Worm (Caenorhabditis elegans) whole organism, L2 larva: ENCODE measurements around the gene C18D11.1.
"Not testable (repeated sequence)": the region's sequence is repeated elsewhere in the genome, so short reads cannot be mapped to it uniquely, and the experiment has no call there.

ENCODE experiments used
- C34F6.9 ChIP-seq: fragments of 150-350 bp; optimal IDR thresholded peaks from 2 replicates; lab custom pipeline; 2014; ENCODE audit warnings: missing biosample characterization, missing genetic modification characterization
- F13H6.1 ChIP-seq: sonication (generic microtip); optimal IDR thresholded peaks from 2 replicates; lab custom pipeline; 2016; ENCODE audit warnings: missing genetic modification characterization, missing compliant biosample characterization
- R02D3.7 ChIP-seq: fragments of 150-350 bp; optimal IDR thresholded peaks from 2 replicates; lab custom pipeline; 2014; ENCODE audit warnings: missing biosample characterization, missing genetic modification characterization
- ZK546.5 ChIP-seq: sonication (generic microtip); optimal IDR thresholded peaks from 2 replicates; lab custom pipeline; 2017; ENCODE audit warnings: missing biosample characterization, missing genetic modification characterization
- ama-1 ChIP-seq: fragments of 150-350 bp; optimal IDR thresholded peaks from 2 replicates; lab custom pipeline; 2018; ENCODE audit warnings: inconsistent platforms
- blmp-1 ChIP-seq: sonication (generic microtip); optimal IDR thresholded peaks from 2 replicates; lab custom pipeline; 2017; ENCODE audit warnings: missing genetic modification characterization, mild to moderate bottlenecking, missing compliant biosample characterization, antibody characterized with exemption, moderate library complexity; ENCODE audit not compliant: insufficient read depth
- ceh-82 ChIP-seq: fragments of 150-350 bp; optimal IDR thresholded peaks from 2 replicates; lab custom pipeline; 2014; ENCODE audit warnings: missing biosample characterization, missing genetic modification characterization
- crh-2 ChIP-seq: sonication (generic microtip); optimal IDR thresholded peaks from 2 replicates; lab custom pipeline; 2017; ENCODE audit warnings: missing biosample characterization, missing genetic modification characterization
- egl-27 ChIP-seq: sonication (generic microtip); optimal IDR thresholded peaks from 3 replicates; lab custom pipeline; 2017; ENCODE audit warnings: missing biosample characterization, missing genetic modification reagents, missing genetic modification characterization
- fos-1 ChIP-seq: fragments of 150-350 bp; optimal IDR thresholded peaks from 2 replicates; lab custom pipeline; 2014; ENCODE audit warnings: missing biosample characterization, missing genetic modification characterization
- gmeb-1 ChIP-seq: fragments of 150-350 bp; optimal IDR thresholded peaks from 2 replicates; lab custom pipeline; 2014; ENCODE audit warnings: missing biosample characterization, missing genetic modification characterization
- lin-11 ChIP-seq: fragments of 150-350 bp; sonication (generic microtip); optimal IDR thresholded peaks from 2 replicates; lab custom pipeline; 2014; ENCODE audit warnings: missing biosample characterization, missing genetic modification characterization, inconsistent platforms, mixed read lengths
- lin-39 ChIP-seq: fragments of 150-350 bp; optimal IDR thresholded peaks from 2 replicates; lab custom pipeline; 2014; ENCODE audit warnings: missing biosample characterization, missing genetic modification reagents, missing genetic modification characterization
- lsy-2 ChIP-seq, 2 experiments: fragments of 150-350 bp in 1 of 2; sonication (generic microtip) in 1 of 2; optimal IDR thresholded peaks; 2 replicates each; lab custom pipeline; 2014 to 2017; ENCODE audit warnings: missing biosample characterization in 2 of 2, missing genetic modification characterization in 2 of 2
- mab-5 ChIP-seq: fragments of 150-350 bp; optimal IDR thresholded peaks from 2 replicates; lab custom pipeline; 2014; ENCODE audit warnings: missing biosample characterization, missing genetic modification characterization
- nhr-10 ChIP-seq: sonication (generic microtip); optimal IDR thresholded peaks from 2 replicates; lab custom pipeline; 2017; ENCODE audit warnings: missing biosample characterization, missing genetic modification characterization
- nhr-129 ChIP-seq: fragments of 150-350 bp; optimal IDR thresholded peaks from 2 replicates; lab custom pipeline; 2014; ENCODE audit warnings: missing biosample characterization, missing genetic modification characterization
- nhr-237 ChIP-seq: fragments of 150-350 bp; optimal IDR thresholded peaks from 2 replicates; lab custom pipeline; 2014; ENCODE audit warnings: missing biosample characterization, missing genetic modification characterization
- nhr-25 ChIP-seq: fragments of 150-350 bp; sonication (generic microtip); optimal IDR thresholded peaks from 3 replicates; lab custom pipeline; 2014; ENCODE audit warnings: missing biosample characterization, missing genetic modification characterization
- nhr-77 ChIP-seq: fragments of 150-350 bp; optimal IDR thresholded peaks from 2 replicates; lab custom pipeline; 2014; ENCODE audit warnings: missing biosample characterization, missing genetic modification characterization
- sem-4 ChIP-seq: fragments of 150-350 bp; optimal IDR thresholded peaks from 2 replicates; lab custom pipeline; 2014; ENCODE audit warnings: missing biosample characterization, missing genetic modification reagents, missing genetic modification characterization
- skn-1 ChIP-seq: sonication (generic microtip); optimal IDR thresholded peaks from 2 replicates; lab custom pipeline; 2017; ENCODE audit warnings: missing biosample characterization, missing genetic modification characterization
- sma-3 ChIP-seq: sonication (generic microtip); optimal IDR thresholded peaks from 2 replicates; lab custom pipeline; 2016; ENCODE audit warnings: missing genetic modification reagents, missing genetic modification characterization, missing compliant biosample characterization
- sma-9 ChIP-seq, 2 experiments: fragments of 150-350 bp in 1 of 2; sonication (generic microtip) in 1 of 2; optimal IDR thresholded peaks; 2 replicates each; lab custom pipeline; 2014 to 2016; ENCODE audit warnings: missing genetic modification characterization in 2 of 2, mild to moderate bottlenecking in 1 of 2, missing biosample characterization in 1 of 2, missing compliant biosample characterization in 1 of 2, missing genetic modification reagents in 1 of 2, moderate library complexity in 1 of 2
- snpc-4 ChIP-seq: fragments of 150-350 bp; optimal IDR thresholded peaks from 2 replicates; lab custom pipeline; 2014; ENCODE audit warnings: missing biosample characterization, missing genetic modification characterization
- unc-39 ChIP-seq: fragments of 150-350 bp; optimal IDR thresholded peaks from 2 replicates; lab custom pipeline; 2014; ENCODE audit warnings: missing biosample characterization, missing genetic modification characterization
- unc-55 ChIP-seq: fragments of 150-350 bp; sonication (generic microtip); optimal IDR thresholded peaks from 3 replicates; lab custom pipeline; 2014; ENCODE audit warnings: missing biosample characterization, missing genetic modification reagents, missing genetic modification characterization
- unc-62 ChIP-seq: fragments of 150-350 bp; optimal IDR thresholded peaks from 2 replicates; lab custom pipeline; 2014; ENCODE audit warnings: missing biosample characterization, missing genetic modification reagents, missing genetic modification characterization
- ztf-11 ChIP-seq: sonication (generic microtip); optimal IDR thresholded peaks from 2 replicates; lab custom pipeline; 2017; ENCODE audit warnings: missing biosample characterization, missing genetic modification characterization
- ztf-4 ChIP-seq: fragments of 150-350 bp; optimal IDR thresholded peaks from 2 replicates; lab custom pipeline; 2014; ENCODE audit warnings: missing biosample characterization, missing genetic modification characterization

The C18D11.1 gene

ce11 chrIII:11781800-11782199 lies 34.6 kb upstream of the C18D11.1 start, which contains the start of gene srd-74:
Gene srd-74 (plus strand): TSS chrIII:11782100.
- TF ChIP-seq R02D3.7 (tag; lab: Kevin White, UChicago), result no peak
- TF ChIP-seq nhr-237 (tag; lab: Kevin White, UChicago), result no peak

- TF ChIP-seq lin-39 (tag; lab: Kevin White, UChicago), result no peak
- no peak for TF ChIP-seq nhr-25 (tag; lab: Kevin White, UChicago)
- no peak for TF ChIP-seq snpc-4 (tag; lab: Kevin White, UChicago)
- TF ChIP-seq lsy-2 (tag; optimal IDR thresholded peaks at IDR 0.05; lab: Kevin White, UChicago), result no peak
- TF ChIP-seq C34F6.9, result no peak
- TF ChIP-seq unc-62, result no peak
- no peak for TF ChIP-seq lin-11
- no peak for TF ChIP-seq nhr-10 (tag; lab: Kevin White, UChicago)
- TF ChIP-seq ceh-82 (tag; lab: Kevin White, UChicago), result no peak
- TF ChIP-seq blmp-1, result no peak
- TF ChIP-seq nhr-77 (tag; lab: Kevin White, UChicago), result no peak
- TF ChIP-seq egl-27, result no peak
- TF ChIP-seq sma-3 (GFP tag; lab: Kevin White, UChicago), result no peak
- TF ChIP-seq unc-39, result no peak
- TF ChIP-seq ZK546.5, result no peak
- TF ChIP-seq sem-4 (tag; lab: Kevin White, UChicago), result no peak
- TF ChIP-seq ztf-11 (tag; lab: Kevin White, UChicago), result no peak
These were observed 30.4 kb upstream of the C18D11.1 start, which contains the start of gene tbx-38 for ce11 chrIII:11785961-11786360. Gene tbx-38 (minus strand): TSS chrIII:11786061.

- not testable (repeated sequence) for TF ChIP-seq nhr-10 (tag; lab: Kevin White, UChicago); sma-9 (GFP tag; optimal IDR thresholded peaks at IDR 0.05; lab: Kevin White, UChicago); sma-9 (tag; optimal IDR thresholded peaks at IDR 0.05; lab: Kevin White, UChicago); skn-1
These were observed 29.0 kb upstream of the C18D11.1 start, which contains the start of gene C24H11.1 for ce11 chrIII:11787376-11787775. Gene C24H11.1 (plus strand): TSS chrIII:11787676.

ce11 chrIII:11789480-11789879 lies 26.9 kb upstream of the C18D11.1 start:
- TF ChIP-seq sem-4 (tag; lab: Kevin White, UChicago) (no peak), nhr-129 (no peak), ama-1 (no peak)
- TF ChIP-seq, all 48 proteins: peak for 0

- TF ChIP-seq F13H6.1 (tag; lab: Kevin White, UChicago), result peak; percentile 65
- TF ChIP-seq unc-55 (GFP tag; lab: Kevin White, UChicago), result peak; percentile 50
- TF ChIP-seq sem-4 (tag; lab: Kevin White, UChicago), result peak; percentile 54
- peak; percentile 51 for TF ChIP-seq sma-3 (GFP tag; lab: Kevin White, UChicago)
- peak; percentile 59 for TF ChIP-seq nhr-129
- peak in 1 of 2 experiments; percentile 31 for TF ChIP-seq lsy-2 (tag; optimal IDR thresholded peaks at IDR 0.05; lab: Kevin White, UChicago)
- TF ChIP-seq fos-1, result peak; percentile 47
- peak; percentile 53 for TF ChIP-seq crh-2 (tag; lab: Kevin White, UChicago)
- peak; percentile 26 for TF ChIP-seq egl-27
- TF ChIP-seq mab-5, result peak; percentile 39
- TF ChIP-seq C34F6.9, result peak; percentile 46
- TF ChIP-seq nhr-25 (tag; lab: Kevin White, UChicago), result peak; percentile 41
- TF ChIP-seq gmeb-1 (tag; lab: Kevin White, UChicago), result peak; percentile 72
- peak; percentile 48 for TF ChIP-seq sma-9 (GFP tag; optimal IDR thresholded peaks at IDR 0.05; lab: Kevin White, UChicago)
- not testable (repeated sequence) for TF ChIP-seq sma-9 (tag; optimal IDR thresholded peaks at IDR 0.05; lab: Kevin White, UChicago)
- TF ChIP-seq lin-11, result peak; percentile 49
- peak; percentile 8 for TF ChIP-seq ztf-4
- peak; percentile 77 for TF ChIP-seq snpc-4 (tag; lab: Kevin White, UChicago)
These were observed 23.8 kb upstream of the C18D11.1 start, which contains the start of gene C24H11.2 for ce11 chrIII:11792295-11793256. Gene C24H11.2 (minus strand): TSS chrIII:11792345.
